Worm (Caenorhabditis elegans): ENCODE measurements around the gene str-170.

- TF ChIP-seq ceh-13 (GFP tag; optimal IDR thresholded peaks at IDR 0.05) (no peak), ets-7 (tag; optimal IDR thresholded peaks at IDR 0.05) (no peak), pes-1 (GFP tag; IDR thresholded peaks at IDR 0.05) (0 out of 2 replicates have a peak, but pooled peaks have one; percentile 59), F13C5.2 (tag; optimal IDR thresholded peaks at IDR 0.05) (no peak), ama-1 (optimal IDR thresholded peaks at IDR 0.05) (no peak), tbx-37 (GFP tag; conservative IDR thresholded peaks at IDR 0.05) (no peak), flt-1 (GFP tag; IDR thresholded peaks at IDR 0.05) (no peak), hmbx-1 (tag; optimal IDR thresholded peaks at IDR 0.05) (no peak), B0310.2 (tag; optimal IDR thresholded peaks at IDR 0.05) (no peak), sea-1 (GFP tag; conservative IDR thresholded peaks at IDR 0.05) (0 out of 2 replicates have a peak, but pooled peaks have one; percentile 49), tbx-11 (GFP tag; IDR thresholded peaks at IDR 0.05) (no peak), aly-1 (tag; optimal IDR thresholded peaks at IDR 0.05) (no peak)
Observed at ce11 chrIV:4885435-4885834, 8.2 kb downstream of the str-170 start.

All from whole organism, early embryonic.